Worm (Caenorhabditis elegans) whole organism, midembryonic: ENCODE data around the gene lron-4.

Source experiments
- T22C8.4 ChIP-seq: fragments of 200-800 bp; sonication (Bioruptor generic); IDR thresholded peaks from 2 replicates; pipeline ENCODE4 v1.3.6; 2022; ENCODE audit warnings: missing genetic modification characterization, missing compliant biosample characterization
- cog-1 ChIP-seq: sonication (generic microtip); optimal IDR thresholded peaks from 2 replicates; lab custom pipeline; 2016; ENCODE audit warnings: missing genetic modification characterization, missing compliant biosample characterization
- flt-1 ChIP-seq: fragments of 200-800 bp; sonication (Bioruptor generic); IDR thresholded peaks from 2 replicates; pipeline ENCODE4 v1.3.6; 2022; ENCODE audit warnings: missing genetic modification characterization, missing compliant biosample characterization
- klf-2 ChIP-seq: fragments of 200-800 bp; sonication (Bioruptor generic); conservative IDR thresholded peaks from 2 replicates; pipeline ENCODE4 v1.3.6; 2022; ENCODE audit warnings: missing genetic modification reagents, missing genetic modification characterization, missing compliant biosample characterization
- med-1 ChIP-seq: sonication (generic microtip); optimal IDR thresholded peaks from 2 replicates; lab custom pipeline; 2017; ENCODE audit warnings: missing genetic modification characterization, mild to moderate bottlenecking, missing compliant biosample characterization, antibody characterized with exemption, missing genetic modification reagents; ENCODE audit not compliant: insufficient read depth
- ref-1 ChIP-seq: fragments of 200-800 bp; sonication (Bioruptor generic); conservative IDR thresholded peaks from 2 replicates; pipeline ENCODE4 v1.3.6; 2022; ENCODE audit warnings: missing genetic modification reagents, missing genetic modification characterization, missing compliant biosample characterization
- tab-1 ChIP-seq: fragments of 200-800 bp; sonication (Bioruptor generic); IDR thresholded peaks from 2 replicates; pipeline ENCODE4 v1.3.6; 2022; ENCODE audit warnings: missing genetic modification characterization, missing compliant biosample characterization
- ztf-23 ChIP-seq: fragments of 200-800 bp; sonication (Bioruptor generic); IDR thresholded peaks from 2 replicates; pipeline ENCODE4 v1.3.6; 2022; ENCODE audit warnings: missing genetic modification reagents, missing genetic modification characterization, missing compliant biosample characterization
- ztf-29 ChIP-seq: fragments of 200-800 bp; sonication (Bioruptor generic); IDR thresholded peaks from 2 replicates; pipeline ENCODE4 v1.3.6; 2022; ENCODE audit warnings: missing genetic modification reagents, missing genetic modification characterization, missing compliant biosample characterization

lron-4 gene

DNA sequence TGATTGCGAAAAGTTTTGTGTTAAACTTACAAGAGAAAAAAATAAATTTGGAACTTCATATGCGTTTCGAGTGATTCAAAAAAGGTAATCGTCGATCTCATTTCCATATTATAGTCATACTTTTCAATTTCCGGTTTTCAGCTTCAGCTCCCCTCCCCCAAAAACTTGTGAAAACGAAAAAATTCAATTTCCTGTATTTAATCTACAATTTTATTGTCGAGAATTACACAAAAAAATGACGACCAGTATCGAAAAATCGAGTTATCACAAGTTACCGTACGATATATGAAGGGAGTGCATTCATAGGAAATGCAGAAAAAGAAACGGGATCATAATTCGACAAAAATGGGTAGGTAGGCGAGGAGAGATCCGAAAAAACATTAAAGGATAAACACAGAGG lies at the start of gene lron-4:
Gene lron-4 (minus strand): TSS at position 101 of the 400 bp plus-strand sequence.
- TF ChIP-seq klf-2: no peak
- TF ChIP-seq med-1 (GFP tag; lab: Kevin White, UChicago): no peak

DNA sequence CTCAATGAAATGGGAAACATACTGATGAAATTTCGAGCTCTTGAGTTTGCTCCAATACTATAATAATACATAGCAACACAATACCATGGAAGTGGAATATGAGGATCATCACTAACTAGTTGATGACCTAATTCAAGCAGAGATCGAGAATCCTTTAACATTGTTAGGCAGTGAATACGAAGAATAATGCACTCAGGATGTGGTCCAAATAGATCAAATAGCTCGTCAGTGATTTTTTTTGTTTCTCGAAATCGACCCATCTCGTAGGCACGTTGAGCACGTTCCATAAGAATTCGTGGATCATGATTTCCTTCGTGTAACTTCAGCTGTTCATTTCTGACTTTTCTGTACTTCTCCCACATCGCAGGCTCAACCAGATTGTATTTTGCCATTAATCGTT lies 49.0 kb upstream of the lron-4 start:
- TF ChIP-seq cog-1 (tag; lab: Kevin White, UChicago) (no peak), flt-1 (GFP tag; lab: Robert Waterston, UW) (no peak), med-1 (GFP tag; lab: Kevin White, UChicago) (no peak), ref-1 (GFP tag; lab: Robert Waterston, UW) (no peak), T22C8.4 (GFP tag; lab: Robert Waterston, UW) (no peak), tab-1 (no peak), ztf-23 (GFP tag; lab: Robert Waterston, UW) (no peak), klf-2 (no peak), ztf-29 (GFP tag; lab: Robert Waterston, UW) (no peak)

DNA sequence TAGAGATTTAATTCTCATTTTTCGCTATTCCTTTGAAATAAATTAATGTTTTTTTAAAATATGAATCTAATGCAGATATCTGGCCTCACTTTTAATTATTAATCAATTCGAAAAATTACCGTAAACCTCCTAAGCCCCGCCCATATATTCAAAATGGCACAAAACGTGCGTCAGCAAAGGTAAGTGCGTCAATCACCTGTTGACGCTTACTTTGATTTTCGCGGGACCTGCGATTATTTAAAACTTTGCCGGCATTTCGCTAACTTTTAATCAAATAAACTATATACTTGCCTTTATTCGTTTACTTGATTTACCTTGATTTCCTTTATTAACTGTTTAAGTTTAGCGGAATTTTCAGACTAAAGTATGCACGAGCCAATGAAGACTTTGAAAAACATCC lies 46.0 kb upstream of the lron-4 start, which contains the start of gene pch-2:
Gene pch-2 (plus strand): TSS at position 359 of the 400 bp plus-strand sequence.
- TF ChIP-seq ztf-29 (GFP tag; lab: Robert Waterston, UW) (no peak), klf-2 (no peak), ref-1 (GFP tag; lab: Robert Waterston, UW) (no peak), cog-1 (tag; lab: Kevin White, UChicago) (no peak), tab-1 (no peak), med-1 (GFP tag; lab: Kevin White, UChicago) (no peak), ztf-23 (GFP tag; lab: Robert Waterston, UW) (no peak), flt-1 (GFP tag; lab: Robert Waterston, UW) (no peak), T22C8.4 (GFP tag; lab: Robert Waterston, UW) (no peak)

DNA sequence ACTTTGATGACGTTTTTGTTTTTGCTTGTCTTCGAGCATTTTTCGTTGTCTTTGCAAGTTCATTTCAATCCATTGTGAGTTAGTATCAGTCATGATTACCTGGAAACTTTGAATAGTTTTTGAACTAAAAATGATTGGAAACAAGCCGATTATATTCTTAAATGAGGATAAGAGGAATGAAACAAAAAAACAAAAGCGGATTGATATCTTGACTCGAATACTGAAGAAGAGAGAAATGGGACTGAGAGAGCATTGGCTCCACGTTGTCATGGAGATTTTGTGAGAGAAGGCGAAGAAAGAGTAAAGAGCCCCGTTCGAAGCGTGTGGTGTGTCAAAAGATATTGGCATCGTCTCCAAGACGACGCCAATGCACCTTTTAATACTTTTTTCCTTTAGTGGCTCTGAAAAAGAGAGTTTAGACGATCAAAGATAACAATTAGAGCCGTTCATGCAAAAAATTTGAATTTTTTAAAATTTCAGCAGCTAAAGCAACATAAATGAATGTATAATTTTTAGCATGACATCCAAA lies 44.9 kb upstream of the lron-4 start, which contains the start of the genes tub-1 and tmem-138:
Gene tub-1 (minus strand): TSS at position 101 of the 529 bp plus-strand sequence.
Gene tmem-138 (plus strand): TSS at position 479 of the 529 bp plus-strand sequence.
- no peak for TF ChIP-seq ref-1 (GFP tag; lab: Robert Waterston, UW)
- no peak for TF ChIP-seq T22C8.4 (GFP tag; lab: Robert Waterston, UW)
- no peak for TF ChIP-seq ztf-29 (GFP tag; lab: Robert Waterston, UW)

DNA sequence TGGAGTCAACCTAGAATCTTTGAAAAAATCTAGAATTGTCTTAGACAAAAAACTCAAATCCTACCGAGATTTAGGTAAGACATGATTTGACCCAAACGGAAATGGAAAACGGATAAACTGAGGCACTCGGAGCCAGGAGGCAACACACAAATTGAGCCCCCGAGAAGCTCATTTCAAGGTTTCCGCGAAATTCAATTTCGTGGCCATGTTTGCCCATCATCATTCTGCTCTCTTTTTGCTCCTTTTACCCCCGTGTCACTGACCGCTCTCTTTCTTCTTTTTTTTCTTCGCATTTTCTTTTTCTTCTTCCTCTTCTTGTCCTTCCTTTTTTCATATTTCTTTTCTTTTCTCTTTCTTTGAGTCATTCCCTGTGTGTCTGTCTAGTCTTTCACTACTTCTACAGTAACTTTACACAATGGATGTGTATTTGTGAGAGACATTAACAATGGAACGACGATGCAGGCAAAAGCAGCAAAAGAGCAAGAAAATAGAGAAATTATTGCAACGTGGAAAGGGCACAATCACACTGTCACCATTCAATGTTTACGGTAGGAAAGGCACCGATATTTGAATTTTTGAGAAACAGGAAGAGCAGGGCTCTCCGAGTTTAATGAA lies 40.9 kb upstream of the lron-4 start:
- TF ChIP-seq klf-2: no peak
- no peak for TF ChIP-seq ref-1 (GFP tag; lab: Robert Waterston, UW)
- TF ChIP-seq ztf-29 (GFP tag; lab: Robert Waterston, UW): no peak
- no peak for TF ChIP-seq cog-1 (tag; lab: Kevin White, UChicago)

DNA sequence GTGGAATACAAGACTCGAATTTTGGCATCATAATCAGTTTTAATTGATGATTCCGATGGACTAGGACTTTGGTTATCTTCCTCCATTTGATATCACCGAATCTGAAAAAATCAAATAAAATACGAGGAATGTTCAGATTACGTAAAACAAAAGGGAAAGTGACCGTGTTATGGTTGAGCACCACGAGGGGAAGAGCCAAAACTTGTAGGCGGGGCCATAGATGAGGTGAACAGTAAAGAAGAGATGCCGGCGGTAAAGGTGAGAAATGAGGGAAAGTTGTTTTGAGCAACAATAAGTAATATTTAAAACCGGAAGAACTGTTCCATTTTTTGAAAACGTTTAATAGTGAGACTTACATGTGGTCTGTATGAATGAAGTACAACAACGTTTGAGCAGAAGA lies 38.0 kb upstream of the lron-4 start, which contains the start of gene F10B5.3:
Gene F10B5.3 (minus strand): TSS at position 101 of the 400 bp plus-strand sequence.
- TF ChIP-seq ztf-29 (GFP tag; lab: Robert Waterston, UW) (no peak), ztf-23 (GFP tag; lab: Robert Waterston, UW) (no peak), med-1 (GFP tag; lab: Kevin White, UChicago) (no peak), ref-1 (GFP tag; lab: Robert Waterston, UW) (no peak), klf-2 (no peak), T22C8.4 (GFP tag; lab: Robert Waterston, UW) (no peak), tab-1 (no peak), cog-1 (tag; lab: Kevin White, UChicago) (no peak), flt-1 (GFP tag; lab: Robert Waterston, UW) (no peak)

DNA sequence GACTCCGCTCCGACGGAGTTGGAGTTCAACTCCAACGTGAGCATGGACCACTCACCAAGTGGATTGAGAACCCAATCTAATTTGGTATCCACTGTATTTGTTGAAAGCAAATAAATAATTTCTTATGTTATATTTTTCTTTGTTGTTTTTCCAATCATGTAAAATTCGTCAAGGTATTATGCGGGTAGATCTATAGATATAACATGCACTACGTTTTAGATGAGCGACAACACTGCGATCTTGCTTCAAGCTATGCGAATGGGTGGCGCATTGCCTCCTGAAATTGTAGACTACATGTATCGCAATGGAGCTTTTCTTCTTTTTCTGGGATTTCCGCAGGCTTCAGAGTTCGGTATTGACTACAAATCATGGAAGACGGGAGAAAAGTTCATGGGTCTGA lies 32.6 kb upstream of the lron-4 start, which contains the start of gene F10B5.2:
Gene F10B5.2 (plus strand): TSS at position 220 of the 400 bp plus-strand sequence.
- no peak for TF ChIP-seq klf-2
- TF ChIP-seq ztf-29 (GFP tag; lab: Robert Waterston, UW): no peak
- no peak for TF ChIP-seq flt-1 (GFP tag; lab: Robert Waterston, UW)

DNA sequence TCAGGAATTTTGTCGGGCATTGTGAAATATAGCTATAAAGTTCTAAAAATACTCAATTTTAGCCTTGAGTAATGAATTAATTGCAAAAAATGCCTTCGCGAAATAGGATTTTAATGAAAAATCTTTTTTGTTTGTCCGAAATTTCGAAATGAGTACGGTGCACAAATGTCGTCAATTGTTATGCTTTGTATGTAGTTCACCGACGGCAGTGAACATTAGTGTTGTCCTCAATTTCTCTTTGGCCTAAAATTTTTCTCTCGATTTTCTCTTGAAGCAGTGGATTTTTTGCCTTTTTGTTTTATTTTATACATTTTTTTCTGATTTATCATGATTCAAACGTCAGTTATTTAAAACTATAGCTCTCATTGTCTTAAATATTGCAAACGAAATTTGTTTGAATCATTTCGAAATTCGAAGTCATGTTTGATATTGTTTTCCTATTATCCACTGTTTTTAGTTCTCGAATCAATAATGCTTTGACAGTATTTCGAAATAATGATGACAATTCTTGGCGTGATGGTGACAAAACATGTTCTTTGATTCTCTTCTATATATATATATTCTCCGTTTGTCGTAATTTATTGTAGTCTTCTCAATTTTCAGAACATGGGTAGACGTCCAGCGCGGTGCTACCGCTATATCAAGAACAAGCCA lies 31.4 kb upstream of the lron-4 start, which contains the start of the genes ints-11 and rpl-10:
Gene ints-11 (minus strand): TSS at position 201 of the 654 bp plus-strand sequence.
Gene rpl-10 (plus strand): TSS at position 604 of the 654 bp plus-strand sequence.
- TF ChIP-seq ztf-23 (GFP tag; lab: Robert Waterston, UW) (no peak), cog-1 (tag; lab: Kevin White, UChicago) (no peak), T22C8.4 (GFP tag; lab: Robert Waterston, UW) (no peak), ref-1 (GFP tag; lab: Robert Waterston, UW) (no peak)

DNA sequence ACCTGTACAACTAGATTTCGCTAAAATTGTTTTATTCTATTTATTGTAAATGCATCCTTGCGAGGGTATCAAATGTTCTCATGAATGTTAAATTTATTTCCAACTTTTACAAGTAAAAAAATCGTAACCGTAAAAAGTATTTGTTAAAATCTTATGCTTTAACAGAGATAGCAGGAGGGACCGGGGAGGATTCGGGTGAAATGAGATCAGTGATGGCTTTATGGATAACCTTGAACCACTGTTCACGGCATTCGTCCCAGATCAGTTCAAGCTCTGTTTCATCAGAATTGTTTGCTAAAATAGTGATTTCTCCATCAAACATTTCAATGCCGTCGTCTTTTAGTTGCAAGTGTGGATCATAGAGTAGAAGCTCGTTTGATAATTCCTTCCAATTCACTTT lies 29.2 kb upstream of the lron-4 start:
- TF ChIP-seq tab-1: no peak

DNA sequence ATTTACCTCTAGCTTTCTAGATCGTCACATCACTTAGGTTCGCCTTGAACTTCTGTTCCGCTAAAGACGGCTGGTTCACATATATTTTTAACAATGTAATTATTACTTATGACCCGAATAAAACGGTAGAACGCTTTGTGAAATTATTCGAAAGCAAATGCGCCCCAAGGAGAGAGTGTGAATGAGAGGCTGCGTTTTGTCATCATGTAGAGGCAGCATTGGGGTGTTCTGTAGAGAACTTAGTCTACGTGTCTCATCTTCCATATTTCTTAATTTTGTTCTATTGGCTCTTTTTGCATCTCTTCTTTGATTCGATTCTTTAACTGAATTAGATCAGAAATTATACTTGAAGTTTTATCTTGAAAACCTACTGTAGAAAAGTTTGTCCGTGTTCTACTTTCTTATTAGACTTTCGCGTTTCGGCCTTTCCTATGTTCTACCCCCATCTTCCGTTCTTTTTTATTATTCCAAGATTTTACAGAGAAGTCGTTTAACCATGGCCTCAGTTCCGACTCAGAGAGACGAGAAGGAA lies 26.1 kb upstream of the lron-4 start, which contains the start of gene cdc-48.2:
Gene cdc-48.2 (plus strand): TSS at position 482 of the 532 bp plus-strand sequence.
- TF ChIP-seq cog-1 (tag; lab: Kevin White, UChicago) (no peak), klf-2 (no peak), flt-1 (GFP tag; lab: Robert Waterston, UW) (no peak), ztf-29 (GFP tag; lab: Robert Waterston, UW) (no peak), T22C8.4 (GFP tag; lab: Robert Waterston, UW) (no peak), ref-1 (GFP tag; lab: Robert Waterston, UW) (no peak), med-1 (GFP tag; lab: Kevin White, UChicago) (no peak), tab-1 (no peak), ztf-23 (GFP tag; lab: Robert Waterston, UW) (no peak)
